Fruit fly (Drosophila melanogaster): ENCODE results near the gene gnu.
A peak's percentile ranks its signal among the peaks of the same experiment; 100 is the strongest.

gnu gene

dm6 chr3L:14789676-14790075, 13.5 kb downstream of the gnu start, which contains the start of gene Helz (continued):
- TF ChIP-seq CG6683 (GFP tag; optimal IDR thresholded peaks at IDR 0.05), result no peak
- no peak for TF ChIP-seq CG31441 (GFP tag; IDR thresholded peaks at IDR 0.05)
- no peak for TF ChIP-seq btn (GFP tag; optimal IDR thresholded peaks at IDR 0.05)
- TF ChIP-seq nom (GFP tag; optimal IDR thresholded peaks at IDR 0.05), result no peak
- no peak for TF ChIP-seq Kr (GFP tag; optimal IDR thresholded peaks at IDR 0.05)
- TF ChIP-seq CG3163 (GFP tag; optimal IDR thresholded peaks at IDR 0.05), result no peak
- no peak for TF ChIP-seq CG7928 (GFP tag; optimal IDR thresholded peaks at IDR 0.05)
- TF ChIP-seq CG1832 (GFP tag; optimal IDR thresholded peaks at IDR 0.05), result no peak
- no peak for TF ChIP-seq CG15601 (tag; optimal IDR thresholded peaks at IDR 0.05)
- no peak for TF ChIP-seq CG14710 (tag; optimal IDR thresholded peaks at IDR 0.05)
- TF ChIP-seq CG8924 (tag; optimal IDR thresholded peaks at IDR 0.05), result no peak
- TF ChIP-seq CG6765 (GFP tag; optimal IDR thresholded peaks at IDR 0.05), result no peak
- no peak for TF ChIP-seq CoRest (tag; optimal IDR thresholded peaks at IDR 0.05)
- no peak for TF ChIP-seq CG8765 (GFP tag; IDR thresholded peaks at IDR 0.05)
- TF ChIP-seq CG11696 (GFP tag; IDR thresholded peaks at IDR 0.05), result no peak
- no peak for TF ChIP-seq chn (GFP tag; optimal IDR thresholded peaks at IDR 0.05)
- no peak for TF ChIP-seq HHEX (GFP tag; optimal IDR thresholded peaks at IDR 0.05)
- no peak for TF ChIP-seq CG6854 (GFP tag; optimal IDR thresholded peaks at IDR 0.05)
- no peak for TF ChIP-seq CG2129 (GFP tag; IDR thresholded peaks at IDR 0.05; ENCODE audit: partially characterized antibody)
- TF ChIP-seq Taf1 (GFP tag; IDR thresholded peaks at IDR 0.05), result no peak
- no peak for TF ChIP-seq CG11398 (GFP tag; optimal IDR thresholded peaks at IDR 0.05)
- no peak for TF ChIP-seq gem (tag; optimal IDR thresholded peaks at IDR 0.05)
- TF ChIP-seq lmd (GFP tag; IDR thresholded peaks at IDR 0.05), result no peak
- TF ChIP-seq D19A (tag; optimal IDR thresholded peaks at IDR 0.05), result no peak
- TF ChIP-seq unpg (GFP tag; optimal IDR thresholded peaks at IDR 0.05), result no peak
- TF ChIP-seq Fer2 (tag; optimal IDR thresholded peaks at IDR 0.05), result no peak
- TF ChIP-seq chm (GFP tag; IDR thresholded peaks at IDR 0.05), result 0 out of 2 replicates have a peak, but pooled peaks have one; percentile 14
- TF ChIP-seq CG30431 (GFP tag; optimal IDR thresholded peaks at IDR 0.05), result no peak
- TF ChIP-seq eyg (GFP tag; optimal IDR thresholded peaks at IDR 0.05), result no peak
- peak; percentile 31; the same call in 1 of the 3 replicates for TF ChIP-seq dysf (GFP tag; IDR thresholded peaks at IDR 0.05)
- no peak for TF ChIP-seq D (optimal IDR thresholded peaks at IDR 0.05)
- TF ChIP-seq D (GFP tag; optimal IDR thresholded peaks at IDR 0.05), result no peak
- no peak for TF ChIP-seq CG3726 (GFP tag; IDR thresholded peaks at IDR 0.05)
- no peak for TF ChIP-seq tgo (GFP tag; IDR thresholded peaks at IDR 0.05)
- TF ChIP-seq CG10321 (GFP tag; IDR thresholded peaks at IDR 0.05), result no peak; the same call in 1 of the 2 replicates
- peak; percentile 92 for TF ChIP-seq rib (GFP tag; IDR thresholded peaks at IDR 0.05)
- TF ChIP-seq lov (optimal IDR thresholded peaks at IDR 0.05), result no peak
- no peak for TF ChIP-seq lov (GFP tag; IDR thresholded peaks at IDR 0.05)
- TF ChIP-seq Dip2 (GFP tag; IDR thresholded peaks at IDR 0.05), result no peak
- no peak for TF ChIP-seq Lpt (GFP tag; optimal IDR thresholded peaks at IDR 0.05)
- peak; percentile 85 for TF ChIP-seq Med (GFP tag)
- no peak for TF ChIP-seq nerfin-1 (tag; optimal IDR thresholded peaks at IDR 0.05)
- no peak for TF ChIP-seq dpn (GFP tag; optimal IDR thresholded peaks at IDR 0.05)
- TF ChIP-seq CG17385 (GFP tag; optimal IDR thresholded peaks at IDR 0.05), result no peak
- no peak for TF ChIP-seq CG16815 (GFP tag; optimal IDR thresholded peaks at IDR 0.05)
- TF ChIP-seq CG13894 (tag; optimal IDR thresholded peaks at IDR 0.05), result no peak
- no peak for TF ChIP-seq CG13123 (GFP tag; optimal IDR thresholded peaks at IDR 0.05)
- no peak for TF ChIP-seq br (optimal IDR thresholded peaks at IDR 0.05)
- no peak for TF ChIP-seq CG18599 (GFP tag; optimal IDR thresholded peaks at IDR 0.05)
- TF ChIP-seq CG9437 (GFP tag; optimal IDR thresholded peaks at IDR 0.05), result no peak
- no peak for TF ChIP-seq CG3407 (GFP tag; optimal IDR thresholded peaks at IDR 0.05)
- TF ChIP-seq Neu2 (GFP tag; optimal IDR thresholded peaks at IDR 0.05; ENCODE audit: borderline replicate concordance), result no peak
- TF ChIP-seq NC2β (GFP tag; optimal IDR thresholded peaks at IDR 0.05), result no peak

Measured in whole organism, embryonic.